Worm (Caenorhabditis elegans) whole organism, L4/young adult: ENCODE measurements around the gene Y37A1A.4.
A peak's percentile ranks its signal among the peaks of the same experiment; 100 is the strongest.

Experiments used
- W03F9.2 ChIP-seq: fragments of 150-350 bp; optimal IDR thresholded peaks from 2 replicates; lab custom pipeline; 2014; ENCODE audit warnings: missing biosample characterization, missing genetic modification characterization
- dao-5 ChIP-seq: sonication (generic microtip); optimal IDR thresholded peaks from 2 replicates; lab custom pipeline; 2016; ENCODE audit warnings: missing genotype, missing genetic modification characterization, moderate library complexity, missing compliant biosample characterization
- him-1 ChIP-seq: sonication (generic microtip); optimal IDR thresholded peaks from 2 replicates; lab custom pipeline; 2016; ENCODE audit warnings: missing genotype, missing genetic modification reagents, missing genetic modification characterization, missing compliant biosample characterization

Y37A1A.4 gene

ce11 chrIV:13934086-13934485 is at the start of gene Y37A1A.4:
Gene Y37A1A.4 (plus strand): TSS chrIV:13934386.
- no peak for TF ChIP-seq him-1 (tag; lab: Kevin White, UChicago)
- TF ChIP-seq dao-5 (tag; lab: Kevin White, UChicago): no peak
- TF ChIP-seq W03F9.2: no peak

- TF ChIP-seq W03F9.2: peak; percentile 59
- peak; percentile 94 for TF ChIP-seq him-1 (tag; lab: Kevin White, UChicago)
- TF ChIP-seq dao-5 (tag; lab: Kevin White, UChicago): peak; percentile 76
Observed at ce11 chrIV:13887408-13888163, 46.6 kb upstream of the Y37A1A.4 start, which contains the start of gene lin-66. Gene lin-66 (plus strand): TSS chrIV:13888079.

ce11 chrIV:13888164-13888518 is 46.0 kb upstream of the Y37A1A.4 start:
- TF ChIP-seq him-1 (tag; lab: Kevin White, UChicago): no peak
- no peak for TF ChIP-seq W03F9.2
- TF ChIP-seq dao-5 (tag; lab: Kevin White, UChicago): no peak

- TF ChIP-seq him-1 (tag; lab: Kevin White, UChicago) (no peak), dao-5 (tag; lab: Kevin White, UChicago) (no peak), W03F9.2 (no peak)
Observed at ce11 chrIV:13893103-13893502, 41.1 kb upstream of the Y37A1A.4 start.

ce11 chrIV:13902774-13903173 is 31.4 kb upstream of the Y37A1A.4 start, which contains the start of gene Y37A1A.3:
Gene Y37A1A.3 (minus strand): TSS chrIV:13902874.
- no peak for TF ChIP-seq W03F9.2
- no peak for TF ChIP-seq him-1 (tag; lab: Kevin White, UChicago)
- TF ChIP-seq dao-5 (tag; lab: Kevin White, UChicago): no peak

- TF ChIP-seq W03F9.2 (no peak), him-1 (tag; lab: Kevin White, UChicago) (no peak), dao-5 (tag; lab: Kevin White, UChicago) (no peak)
Observed at ce11 chrIV:13906369-13906768, 27.8 kb upstream of the Y37A1A.4 start.

- no peak for TF ChIP-seq dao-5 (tag; lab: Kevin White, UChicago)
- no peak for TF ChIP-seq W03F9.2
- no peak for TF ChIP-seq him-1 (tag; lab: Kevin White, UChicago)
Observed at ce11 chrIV:13910931-13911330, 23.3 kb upstream of the Y37A1A.4 start.

ce11 chrIV:13912929-13913328 is 21.3 kb upstream of the Y37A1A.4 start, which contains the start of gene Y37A1A.2:
Gene Y37A1A.2 (minus strand): TSS chrIV:13913029.
- no peak for TF ChIP-seq W03F9.2
- TF ChIP-seq dao-5 (tag; lab: Kevin White, UChicago): no peak
- no peak for TF ChIP-seq him-1 (tag; lab: Kevin White, UChicago)

- TF ChIP-seq W03F9.2 (no peak), dao-5 (tag; lab: Kevin White, UChicago) (no peak), him-1 (tag; lab: Kevin White, UChicago) (no peak)
Observed at ce11 chrIV:13919207-13919759, 14.9 kb upstream of the Y37A1A.4 start.

ce11 chrIV:13927641-13928040 is 6.5 kb upstream of the Y37A1A.4 start:
- TF ChIP-seq him-1 (tag; lab: Kevin White, UChicago): no peak
- TF ChIP-seq W03F9.2: no peak
- no peak for TF ChIP-seq dao-5 (tag; lab: Kevin White, UChicago)

ce11 chrIV:13940847-13941246 is 6.7 kb downstream of the Y37A1A.4 start:
- no peak for TF ChIP-seq W03F9.2
- no peak for TF ChIP-seq him-1 (tag; lab: Kevin White, UChicago)
- TF ChIP-seq dao-5 (tag; lab: Kevin White, UChicago): no peak

ce11 chrIV:13941640-13942039 is 7.5 kb downstream of the Y37A1A.4 start:
- TF ChIP-seq dao-5 (tag; lab: Kevin White, UChicago) (no peak), W03F9.2 (no peak), him-1 (tag; lab: Kevin White, UChicago) (no peak)

ce11 chrIV:13945188-13945587 is 11.0 kb downstream of the Y37A1A.4 start:
- TF ChIP-seq dao-5 (tag; lab: Kevin White, UChicago) (no peak), W03F9.2 (no peak)

ce11 chrIV:13953974-13954373 is 19.8 kb downstream of the Y37A1A.4 start:
- TF ChIP-seq W03F9.2 (no peak), him-1 (tag; lab: Kevin White, UChicago) (no peak), dao-5 (tag; lab: Kevin White, UChicago) (no peak)
